Worm (Caenorhabditis elegans): Measurements from ENCODE around the gene clc-1.

Gene clc-1

DNA sequence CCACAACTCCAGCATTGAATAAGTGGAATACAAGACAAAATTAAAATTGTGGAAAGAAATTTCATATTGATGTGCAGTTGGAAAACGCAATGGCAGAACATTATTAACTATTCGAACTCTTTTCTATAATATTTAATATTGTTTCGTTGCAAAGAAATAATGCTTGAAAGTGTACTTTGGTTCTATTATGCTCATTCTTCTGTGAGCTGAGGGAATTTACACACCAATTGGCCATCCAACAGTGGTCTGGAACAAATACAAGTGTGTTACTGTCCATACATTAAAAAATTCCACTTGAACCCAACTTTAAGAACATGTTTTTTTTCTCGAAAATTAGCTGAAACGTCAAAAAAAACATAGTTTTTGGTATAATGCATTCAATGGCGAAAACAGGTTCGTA lies 32.4 kb downstream of the clc-1 start, which contains the start of gene W04G3.13:
Gene W04G3.13, minus strand, starts transcription at position 101 of the 400 bp plus-strand sequence.
- TF ChIP-seq fos-1 (tag; optimal IDR thresholded peaks at IDR 0.05) = no peak
- TF ChIP-seq lin-11 (tag; optimal IDR thresholded peaks at IDR 0.05) = no peak
- TF ChIP-seq nhr-129 (tag; optimal IDR thresholded peaks at IDR 0.05) = no peak
- no peak for TF ChIP-seq ceh-16 (tag; optimal IDR thresholded peaks at IDR 0.05)
- no peak for TF ChIP-seq Y55F3AM.14 (GFP tag; optimal IDR thresholded peaks at IDR 0.05)
- no peak for TF ChIP-seq unc-55 (GFP tag; optimal IDR thresholded peaks at IDR 0.05)
- TF ChIP-seq ZK546.5 (tag; optimal IDR thresholded peaks at IDR 0.05) = no peak
- TF ChIP-seq zag-1 (tag; optimal IDR thresholded peaks at IDR 0.05) = no peak
- TF ChIP-seq gmeb-1 (tag; optimal IDR thresholded peaks at IDR 0.05) = no peak
- TF ChIP-seq F13H6.1 (tag; optimal IDR thresholded peaks at IDR 0.05) = no peak
- TF ChIP-seq sma-3 (GFP tag; optimal IDR thresholded peaks at IDR 0.05) = no peak

DNA sequence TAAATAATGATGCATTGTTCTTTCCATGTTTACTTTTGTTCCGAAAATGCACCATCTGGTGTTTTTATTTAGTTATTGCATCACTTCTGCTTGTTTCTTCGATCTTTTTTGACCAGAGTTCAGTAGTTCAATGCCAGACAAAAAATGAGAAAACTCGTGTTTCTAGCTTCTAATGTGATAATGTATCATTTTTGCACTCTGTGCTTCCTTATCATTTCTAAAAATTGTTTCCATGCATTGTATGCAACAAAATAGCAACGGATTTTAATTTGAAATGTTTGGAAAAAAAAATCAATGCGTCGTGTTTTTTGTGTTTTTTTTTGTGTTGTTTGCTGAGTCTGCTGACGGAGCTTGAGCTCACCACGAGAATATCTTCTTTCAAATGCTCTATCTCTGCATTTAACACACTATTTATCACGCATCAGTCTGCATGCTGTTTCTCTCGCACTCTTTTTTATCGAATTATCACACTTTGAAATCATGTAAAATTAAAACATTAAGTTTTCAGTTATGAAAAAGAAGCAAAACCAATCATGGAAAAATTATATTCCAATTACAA lies 33.0 kb downstream of the clc-1 start, which contains the start of gene sulp-7:
Gene sulp-7, plus strand, starts transcription at position 509 of the 559 bp plus-strand sequence.
- TF ChIP-seq nhr-23 (tag; optimal IDR thresholded peaks at IDR 0.05) (no peak), crh-2 (tag; optimal IDR thresholded peaks at IDR 0.05) (peak; percentile 44), C34F6.9 (tag; optimal IDR thresholded peaks at IDR 0.05) (peak; percentile 15), nhr-129 (tag; optimal IDR thresholded peaks at IDR 0.05) (peak; percentile 43), nhr-11 (tag; optimal IDR thresholded peaks at IDR 0.05) (no peak), fos-1 (tag; optimal IDR thresholded peaks at IDR 0.05) (no peak)

DNA sequence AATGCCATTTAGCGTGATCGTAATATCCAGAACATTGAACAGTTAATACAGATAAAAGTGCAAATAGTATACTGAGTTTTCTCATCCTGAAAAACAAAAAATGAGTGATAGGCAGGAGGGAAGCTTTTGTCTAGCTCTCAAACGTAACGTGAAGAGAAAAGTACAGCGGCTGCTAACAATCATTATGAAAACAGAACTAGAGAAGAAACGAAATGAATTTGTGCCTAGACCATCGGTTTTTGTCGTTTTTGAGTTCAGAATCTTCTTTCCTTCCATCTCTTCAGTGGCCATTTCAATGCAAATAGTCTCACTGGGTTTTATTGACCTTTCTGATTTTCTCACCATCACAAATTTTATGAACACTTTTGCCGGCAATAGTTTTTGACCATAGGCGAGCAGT lies 37.9 kb downstream of the clc-1 start, which contains the start of gene W04G3.7:
Gene W04G3.7, minus strand, starts transcription at position 101 of the 400 bp plus-strand sequence.
- TF ChIP-seq nhr-129 (tag; optimal IDR thresholded peaks at IDR 0.05) (no peak), nhr-237 (tag; optimal IDR thresholded peaks at IDR 0.05) (no peak), blmp-1 (tag; optimal IDR thresholded peaks at IDR 0.05; ENCODE audit: insufficient read depth) (no peak), ama-1 (optimal IDR thresholded peaks at IDR 0.05) (no peak), ceh-16 (tag; optimal IDR thresholded peaks at IDR 0.05) (no peak), F13H6.1 (tag; optimal IDR thresholded peaks at IDR 0.05) (no peak), unc-55 (GFP tag; optimal IDR thresholded peaks at IDR 0.05) (no peak), nhr-11 (tag; optimal IDR thresholded peaks at IDR 0.05) (no peak), nhr-6 (tag; optimal IDR thresholded peaks at IDR 0.05) (no peak)

DNA sequence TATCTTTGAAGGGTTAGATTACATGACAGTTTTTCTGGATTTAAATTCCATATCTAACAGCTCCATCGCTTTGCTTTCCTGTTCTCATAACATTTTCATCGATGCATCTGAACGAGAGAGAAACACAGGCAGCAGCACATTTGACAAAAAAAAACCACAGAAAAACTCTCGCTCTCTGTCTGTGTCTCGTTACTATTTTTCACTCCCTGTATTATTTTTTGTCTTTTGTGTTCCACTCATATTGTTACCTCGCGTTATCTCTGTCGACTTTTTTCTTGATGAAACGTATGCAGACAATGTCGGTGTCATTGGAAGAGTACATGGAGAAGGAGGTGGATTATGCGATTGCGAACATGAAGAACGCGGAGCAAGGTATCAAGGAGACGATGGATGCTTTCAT lies 41.7 kb downstream of the clc-1 start, which contains the start of gene W04G3.11:
Gene W04G3.11, plus strand, starts transcription at position 244 of the 400 bp plus-strand sequence.
- TF ChIP-seq ztf-11 (tag; optimal IDR thresholded peaks at IDR 0.05) = no peak
- TF ChIP-seq nhr-129 (tag; optimal IDR thresholded peaks at IDR 0.05) = no peak
- TF ChIP-seq sem-4 (tag; optimal IDR thresholded peaks at IDR 0.05) = no peak
- TF ChIP-seq egl-27 (tag; optimal IDR thresholded peaks at IDR 0.05) = no peak
- no peak for TF ChIP-seq nhr-77 (tag; optimal IDR thresholded peaks at IDR 0.05)
- no peak for TF ChIP-seq blmp-1 (tag; optimal IDR thresholded peaks at IDR 0.05; ENCODE audit: insufficient read depth)
- TF ChIP-seq ceh-82 (tag; optimal IDR thresholded peaks at IDR 0.05) = no peak
- TF ChIP-seq dmd-4 (tag; optimal IDR thresholded peaks at IDR 0.05) = no peak
- no peak for TF ChIP-seq nhr-12 (tag; optimal IDR thresholded peaks at IDR 0.05)
- TF ChIP-seq lin-13 (GFP tag; optimal IDR thresholded peaks at IDR 0.05) = no peak
- TF ChIP-seq sma-3 (GFP tag; optimal IDR thresholded peaks at IDR 0.05) = no peak
- no peak for TF ChIP-seq fos-1 (tag; optimal IDR thresholded peaks at IDR 0.05)
- no peak for TF ChIP-seq ztf-4 (tag; optimal IDR thresholded peaks at IDR 0.05)
- no peak for TF ChIP-seq ztf-1 (GFP tag; conservative IDR thresholded peaks at IDR 0.05)
- no peak for TF ChIP-seq sma-9 (GFP tag; optimal IDR thresholded peaks at IDR 0.05)
- TF ChIP-seq sma-9 (tag; optimal IDR thresholded peaks at IDR 0.05) = no peak
- TF ChIP-seq snpc-4 (tag; optimal IDR thresholded peaks at IDR 0.05) = no peak
- no peak for TF ChIP-seq R02D3.7 (tag; optimal IDR thresholded peaks at IDR 0.05)
- TF ChIP-seq peb-1 (tag; optimal IDR thresholded peaks at IDR 0.05) = no peak

DNA sequence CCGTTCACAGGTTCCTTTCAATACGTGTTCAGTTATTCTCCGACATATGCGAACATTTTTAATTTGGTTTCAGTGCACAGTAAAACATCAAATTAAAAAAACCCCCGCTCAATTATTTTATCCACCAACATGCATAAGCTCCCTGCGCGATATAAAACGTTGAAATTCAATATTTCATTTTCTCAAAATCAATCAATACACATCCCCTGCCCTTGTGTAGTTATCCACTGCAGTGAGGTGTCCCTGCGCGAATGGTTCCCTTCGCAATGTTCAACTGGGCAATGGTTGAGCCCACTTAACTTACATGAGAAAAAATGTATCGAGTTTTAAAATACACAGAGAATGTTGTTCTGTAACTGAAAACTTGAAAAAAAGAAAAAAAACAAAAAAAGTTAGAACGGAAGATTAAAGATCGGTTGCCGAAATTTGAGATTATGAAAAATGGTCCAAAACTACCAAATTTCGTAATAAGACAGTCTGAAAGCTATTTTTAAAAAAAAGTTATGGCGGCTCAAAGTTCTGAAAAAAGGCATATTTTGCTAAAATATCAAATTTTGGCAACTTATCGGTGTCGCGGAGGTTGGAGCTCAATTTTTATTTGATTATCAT lies 46.8 kb downstream of the clc-1 start:
- peak; percentile 85 for TF ChIP-seq nhr-11 (tag; optimal IDR thresholded peaks at IDR 0.05)
- peak; percentile 100 for TF ChIP-seq sma-9 (GFP tag; optimal IDR thresholded peaks at IDR 0.05)
- TF ChIP-seq sma-9 (tag; optimal IDR thresholded peaks at IDR 0.05) = peak; percentile 94
- TF ChIP-seq elt-3 (tag; optimal IDR thresholded peaks at IDR 0.05) = peak; percentile 100
- peak; percentile 100 for TF ChIP-seq nhr-77 (tag; optimal IDR thresholded peaks at IDR 0.05)
- TF ChIP-seq lin-11 (tag; optimal IDR thresholded peaks at IDR 0.05) = peak; percentile 100
- peak; percentile 93 for TF ChIP-seq skn-1 (tag; optimal IDR thresholded peaks at IDR 0.05)
- TF ChIP-seq unc-55 (GFP tag; optimal IDR thresholded peaks at IDR 0.05) = peak; percentile 100
- peak; percentile 99 for TF ChIP-seq sem-4 (tag; optimal IDR thresholded peaks at IDR 0.05)
- peak; percentile 100 for TF ChIP-seq nhr-21 (tag; optimal IDR thresholded peaks at IDR 0.05)
- peak; percentile 61 for TF ChIP-seq alr-1 (tag; optimal IDR thresholded peaks at IDR 0.05)
- peak; percentile 66 for TF ChIP-seq ama-1 (optimal IDR thresholded peaks at IDR 0.05)
- TF ChIP-seq crh-2 (tag; optimal IDR thresholded peaks at IDR 0.05) = peak; percentile 100
- TF ChIP-seq mbf-1 (tag; optimal IDR thresholded peaks at IDR 0.05) = peak; percentile 82
- TF ChIP-seq F13H6.1 (tag; optimal IDR thresholded peaks at IDR 0.05) = peak; percentile 100
- peak; percentile 100 for TF ChIP-seq nhr-129 (tag; optimal IDR thresholded peaks at IDR 0.05)
- TF ChIP-seq fos-1 (tag; optimal IDR thresholded peaks at IDR 0.05) = peak; percentile 100
- TF ChIP-seq mab-5 (tag; optimal IDR thresholded peaks at IDR 0.05) = peak; percentile 99
- TF ChIP-seq lin-13 (GFP tag; optimal IDR thresholded peaks at IDR 0.05) = peak; percentile 99
- peak; percentile 89 for TF ChIP-seq R02D3.7 (tag; optimal IDR thresholded peaks at IDR 0.05)
- TF ChIP-seq C34F6.9 (tag; optimal IDR thresholded peaks at IDR 0.05) = peak; percentile 100
- peak; percentile 54 for TF ChIP-seq elt-1 (tag; optimal IDR thresholded peaks at IDR 0.05)
- TF ChIP-seq nhr-25 (tag; optimal IDR thresholded peaks at IDR 0.05) = peak; percentile 99
